Worm (Caenorhabditis elegans): ENCODE results near the gene gpa-17.

Gene gpa-17

DNA sequence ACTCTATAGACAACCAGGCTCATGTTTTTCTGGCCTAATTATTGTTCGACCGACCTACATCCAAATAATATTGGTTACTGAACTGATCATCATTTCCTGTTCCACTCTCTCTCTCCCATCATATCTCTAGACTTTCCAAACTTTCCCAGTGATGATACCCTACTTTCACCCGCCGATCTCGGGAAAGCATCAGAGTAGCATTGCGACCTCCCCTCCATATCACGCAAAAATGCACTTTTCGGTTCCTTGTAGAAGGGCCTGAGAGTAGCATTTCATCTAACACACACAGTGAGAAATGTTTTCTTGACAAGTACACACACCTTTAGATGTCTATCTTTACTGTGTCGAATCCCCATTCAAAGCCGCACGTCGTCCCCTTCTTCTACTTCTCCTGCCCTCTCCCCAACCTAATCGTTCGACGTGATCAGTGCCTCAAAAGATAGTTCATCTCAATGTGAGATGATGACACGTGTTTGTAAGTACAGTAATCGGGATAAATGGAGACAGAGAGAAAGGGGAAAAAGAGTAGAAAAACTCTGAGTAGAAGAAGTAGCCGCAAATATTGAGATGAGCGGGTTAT is 46.6 kb downstream of the gpa-17 start:
- TF ChIP-seq med-1 (GFP tag; optimal IDR thresholded peaks at IDR 0.05; ENCODE audit: insufficient read depth) (no peak), ztf-23 (GFP tag; IDR thresholded peaks at IDR 0.05) (no peak), cog-1 (tag; optimal IDR thresholded peaks at IDR 0.05) (no peak), tab-1 (GFP tag; IDR thresholded peaks at IDR 0.05) (no peak), klf-2 (GFP tag; conservative IDR thresholded peaks at IDR 0.05) (no peak)

- TF ChIP-seq ref-1 (GFP tag; conservative IDR thresholded peaks at IDR 0.05), result no peak
- TF ChIP-seq T22C8.4 (GFP tag; IDR thresholded peaks at IDR 0.05), result no peak
- no peak for TF ChIP-seq ztf-23 (GFP tag; IDR thresholded peaks at IDR 0.05)
- TF ChIP-seq ztf-29 (GFP tag; IDR thresholded peaks at IDR 0.05), result no peak
- TF ChIP-seq klf-2 (GFP tag; conservative IDR thresholded peaks at IDR 0.05), result no peak
- TF ChIP-seq flt-1 (GFP tag; IDR thresholded peaks at IDR 0.05), result no peak
- no peak for TF ChIP-seq tab-1 (GFP tag; IDR thresholded peaks at IDR 0.05)
- no peak for TF ChIP-seq cog-1 (tag; optimal IDR thresholded peaks at IDR 0.05)
- no peak for TF ChIP-seq med-1 (GFP tag; optimal IDR thresholded peaks at IDR 0.05; ENCODE audit: insufficient read depth)
Observed at ce11 chrIII:2634577-2634976, 48.2 kb downstream of the gpa-17 start.

DNA sequence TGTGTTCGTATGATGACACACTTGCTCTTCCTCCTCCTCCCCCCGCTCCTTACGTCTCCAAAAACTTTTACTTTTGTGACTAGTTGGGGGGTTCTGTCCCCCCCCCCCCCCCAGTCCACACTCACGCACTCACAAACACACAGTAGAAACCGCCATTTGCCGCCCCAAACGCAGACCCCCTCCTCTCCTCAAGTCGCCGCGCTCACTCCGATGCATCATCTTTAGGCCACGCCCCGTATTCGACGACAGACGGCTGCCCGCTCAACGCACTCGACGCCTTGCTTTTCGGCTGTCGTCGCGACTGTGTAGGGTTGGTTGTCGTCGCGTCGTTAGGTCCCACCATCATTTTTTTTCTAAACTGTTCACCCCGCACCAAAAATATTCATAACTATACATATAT is 49.8 kb downstream of the gpa-17 start, which contains the start of gene zmp-2:
Gene zmp-2 (plus strand): TSS at position 247 of the 400 bp plus-strand sequence.
- TF ChIP-seq klf-2 (GFP tag; conservative IDR thresholded peaks at IDR 0.05) (0 out of 2 replicates have a peak, but pooled peaks have one; percentile 27), ref-1 (GFP tag; conservative IDR thresholded peaks at IDR 0.05) (no peak), med-1 (GFP tag; optimal IDR thresholded peaks at IDR 0.05; ENCODE audit: insufficient read depth) (no peak)

Measured in whole organism, midembryonic.